Fruit fly (Drosophila melanogaster) whole organism, larva: ENCODE data around the gene CG14669.

Experiments used
- noc ChIP-seq: fragments of 200-800 bp; sonication (Bioruptor generic); optimal IDR thresholded peaks from 3 replicates; lab custom pipeline; 2019; ENCODE audit warnings: missing biosample characterization, mild to moderate bottlenecking, missing genetic modification characterization, moderate library complexity

Gene CG14669

dm6 chr3R:5466875-5467274 is 52.5 kb downstream of the CG14669 start, which contains the start of gene RpL35A:
RpL35A (minus strand) TSS chr3R:5467101.
- TF ChIP-seq noc (tag; lab: Kevin White, UChicago), result peak; percentile 53

dm6 chr3R:5467619-5468018 is 53.3 kb downstream of the CG14669 start, which contains the start of gene POLDIP2:
POLDIP2 (plus strand) TSS chr3R:5467778.
- TF ChIP-seq noc (tag; lab: Kevin White, UChicago), result no peak

dm6 chr3R:5470586-5471283 is 56.4 kb downstream of the CG14669 start, which contains the start of the genes mRpL44 and Snr1:
mRpL44 (minus strand) TSS chr3R:5470636.
Snr1 (plus strand) TSS chr3R:5470926.
- peak; percentile 61 for TF ChIP-seq noc (tag; lab: Kevin White, UChicago)

dm6 chr3R:5474551-5474950 is 60.2 kb downstream of the CG14669 start, which contains the start of the genes CG45100, HDAC3 and Hcs:
CG45100 (minus strand) TSS chr3R:5474600.
HDAC3 (minus strand) TSS chr3R:5474600.
Hcs (plus strand) TSS chr3R:5474899.
- no peak for TF ChIP-seq noc (tag; lab: Kevin White, UChicago)

- no peak for TF ChIP-seq noc (tag; lab: Kevin White, UChicago)
These were observed 68.5 kb downstream of the CG14669 start for dm6 chr3R:5482790-5483189.

- TF ChIP-seq noc (tag; lab: Kevin White, UChicago), result no peak
These were observed 69.3 kb downstream of the CG14669 start, which contains the start of gene ksr for dm6 chr3R:5483488-5484109. ksr (minus strand) TSS chr3R:5483906.

- TF ChIP-seq noc (tag; lab: Kevin White, UChicago), result peak; percentile 42
These were observed 71.0 kb downstream of the CG14669 start, which contains the start of gene CG31550 for dm6 chr3R:5485295-5485718. CG31550 (plus strand) TSS chr3R:5485543.

- TF ChIP-seq noc (tag; lab: Kevin White, UChicago), result no peak
These were observed 83.3 kb downstream of the CG14669 start for dm6 chr3R:5497600-5497999.

dm6 chr3R:5502646-5503045 is 88.3 kb downstream of the CG14669 start, which contains the start of gene NKCC:
NKCC (minus strand) TSS chr3R:5502702.
- TF ChIP-seq noc (tag; lab: Kevin White, UChicago), result no peak

- no peak for TF ChIP-seq noc (tag; lab: Kevin White, UChicago)
These were observed 89.6 kb downstream of the CG14669 start for dm6 chr3R:5503789-5504387.
